Fruit fly (Drosophila melanogaster): ENCODE results near the gene primo-2.
A peak's percentile ranks its signal among the peaks of the same experiment; 100 is the strongest.

Gene primo-2

DNA sequence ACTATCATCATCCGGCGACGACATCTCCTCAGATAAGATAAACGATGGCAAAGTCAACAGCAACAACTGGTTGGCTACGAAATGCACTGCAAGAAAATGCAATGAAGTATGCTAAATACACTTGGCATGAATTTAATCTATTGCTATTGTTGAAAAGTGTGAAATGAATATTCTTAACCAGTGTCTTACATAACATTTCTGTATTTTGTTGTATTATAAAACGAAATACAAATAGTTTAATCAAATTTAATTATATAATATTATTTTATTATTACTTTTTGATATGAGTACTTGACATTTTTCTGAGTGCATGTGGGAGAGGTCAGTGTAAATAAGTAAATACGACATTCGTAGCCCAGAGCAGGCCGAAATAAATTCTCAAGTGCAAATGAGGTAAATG, 1.9 kb upstream of the primo-2 start:
- TF ChIP-seq CG10669 (GFP tag; optimal IDR thresholded peaks at IDR 0.05) (peak; percentile 46), svp (GFP tag) (no peak), CG11902 (GFP tag; optimal IDR thresholded peaks at IDR 0.05) (no peak), Hr4 (GFP tag; optimal IDR thresholded peaks at IDR 0.05) (peak; percentile 39), Ets96B (tag; optimal IDR thresholded peaks at IDR 0.05) (peak; percentile 69), CG6792 (GFP tag; optimal IDR thresholded peaks at IDR 0.05) (peak; percentile 33), Met (GFP tag; optimal IDR thresholded peaks at IDR 0.05) (no peak), CG31627 (GFP tag; optimal IDR thresholded peaks at IDR 0.05) (no peak), Eip93F (GFP tag; optimal IDR thresholded peaks at IDR 0.05) (no peak), CG32006 (GFP tag; optimal IDR thresholded peaks at IDR 0.05) (peak; percentile 80), CG34406 (GFP tag; optimal IDR thresholded peaks at IDR 0.05) (peak; percentile 52), CG8119 (GFP tag; IDR thresholded peaks at IDR 0.05) (peak; percentile 79), CG11762 (GFP tag; optimal IDR thresholded peaks at IDR 0.05; ENCODE audit: insufficient read depth) (peak; percentile 5), cyc (GFP tag; optimal IDR thresholded peaks at IDR 0.05) (no peak), fkh (GFP tag; optimal IDR thresholded peaks at IDR 0.05) (peak; percentile 41), CG10631 (GFP tag; optimal IDR thresholded peaks at IDR 0.05) (peak; percentile 48), eg (GFP tag; IDR thresholded peaks at IDR 0.05) (peak; percentile 64; the same call in 2 of the 3 replicates), CG6854 (GFP tag; optimal IDR thresholded peaks at IDR 0.05) (no peak), lz (GFP tag; optimal IDR thresholded peaks at IDR 0.05) (no peak), net (GFP tag; optimal IDR thresholded peaks at IDR 0.05) (peak; percentile 34), Sox15 (GFP tag; optimal IDR thresholded peaks at IDR 0.05) (no peak), CG8632 (GFP tag; optimal IDR thresholded peaks at IDR 0.05) (peak; percentile 60), Smox (GFP tag; optimal IDR thresholded peaks at IDR 0.05) (no peak), acj6 (GFP tag; optimal IDR thresholded peaks at IDR 0.05) (peak; percentile 32), CG8319 (GFP tag; optimal IDR thresholded peaks at IDR 0.05) (no peak), pdm3 (GFP tag; optimal IDR thresholded peaks at IDR 0.05) (peak; percentile 40), Eip75B (GFP tag; optimal IDR thresholded peaks at IDR 0.05) (no peak), CG11294 (GFP tag; IDR thresholded peaks at IDR 0.05) (peak; percentile 31; the same call in 1 of the 2 replicates), vri (GFP tag; optimal IDR thresholded peaks at IDR 0.05) (no peak), CG6163 (GFP tag; IDR thresholded peaks at IDR 0.05) (peak; percentile 38; the same call in 1 of the 3 replicates), CG9139 (GFP tag; optimal IDR thresholded peaks at IDR 0.05) (peak; percentile 49), Hr38 (GFP tag; optimal IDR thresholded peaks at IDR 0.05) (no peak), dsx (GFP tag; optimal IDR thresholded peaks at IDR 0.05; ENCODE audit: poor library complexity, severe bottlenecking) (peak; percentile 52), Eip78C (GFP tag) (peak; percentile 74), topi (GFP tag; optimal IDR thresholded peaks at IDR 0.05) (no peak), fd59A (GFP tag; optimal IDR thresholded peaks at IDR 0.05) (no peak), OdsH (GFP tag; optimal IDR thresholded peaks at IDR 0.05) (peak; percentile 60), Ets21C (GFP tag; optimal IDR thresholded peaks at IDR 0.05) (no peak), salr (GFP tag; optimal IDR thresholded peaks at IDR 0.05) (peak in 1 of 2 experiments; percentile 44), CG6276 (GFP tag; optimal IDR thresholded peaks at IDR 0.05) (peak; percentile 53), fd85E (GFP tag; optimal IDR thresholded peaks at IDR 0.05) (no peak), CG15336 (GFP tag; IDR thresholded peaks at IDR 0.05) (peak; percentile 78), CG4318 (GFP tag; optimal IDR thresholded peaks at IDR 0.05) (peak; percentile 59), CG16779 (tag; optimal IDR thresholded peaks at IDR 0.05) (peak; percentile 40), Sox102F (GFP tag; optimal IDR thresholded peaks at IDR 0.05) (no peak), dac (GFP tag; optimal IDR thresholded peaks at IDR 0.05) (no peak), CG7368 (GFP tag; optimal IDR thresholded peaks at IDR 0.05) (no peak), CG1621 (tag; optimal IDR thresholded peaks at IDR 0.05) (no peak), achi (GFP tag; optimal IDR thresholded peaks at IDR 0.05) (peak; percentile 57), ss (GFP tag; optimal IDR thresholded peaks at IDR 0.05) (peak; percentile 52 to 68), Gug (GFP tag; IDR thresholded peaks at IDR 0.05) (peak; percentile 62), CG6808 (GFP tag; optimal IDR thresholded peaks at IDR 0.05) (peak; percentile 49), CG3919 (GFP tag; optimal IDR thresholded peaks at IDR 0.05) (peak; percentile 48)
